Worm (Caenorhabditis elegans): ENCODE data around the gene T11G6.5.

DNA sequence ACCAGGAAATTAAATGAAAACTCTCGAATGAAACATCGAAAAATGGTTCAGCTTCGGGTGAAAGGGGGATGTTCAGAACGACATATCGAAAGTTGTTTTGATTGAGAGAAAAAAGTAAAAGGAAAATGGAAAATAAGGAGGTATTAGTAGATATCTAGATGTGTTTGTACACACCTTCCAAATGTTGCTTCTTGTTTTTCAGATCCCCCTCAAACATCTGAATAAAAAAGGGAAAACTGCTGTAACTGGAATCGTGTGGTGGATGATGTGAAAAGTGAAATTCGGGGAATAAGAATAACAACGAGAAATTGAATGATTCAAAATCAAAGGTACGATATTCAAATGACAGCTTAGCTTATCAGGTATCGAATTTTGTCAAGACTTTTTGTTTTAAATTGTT is 14.5 kb downstream of the T11G6.5 start, which contains the start of gene npax-3:
- TF ChIP-seq T22C8.4 (GFP tag; IDR thresholded peaks at IDR 0.05): no peak
- TF ChIP-seq flt-1 (GFP tag; IDR thresholded peaks at IDR 0.05): no peak
- TF ChIP-seq ztf-29 (GFP tag; IDR thresholded peaks at IDR 0.05): no peak
- TF ChIP-seq ztf-23 (GFP tag; IDR thresholded peaks at IDR 0.05): no peak
- TF ChIP-seq klf-2 (GFP tag; conservative IDR thresholded peaks at IDR 0.05): no peak
